Fruit fly (Drosophila melanogaster) whole organism, embryonic: ENCODE data around the gene sqh.

Experiments
- B-H1 ChIP-seq: fragments of 200-800 bp; sonication (Bioruptor generic); IDR thresholded peaks from 3 replicates; pipeline ENCODE4 v1.3.6; 2022; ENCODE audit warnings: missing biosample characterization, missing genetic modification characterization
- CG10565 ChIP-seq: fragments of 200-800 bp; sonication (Bioruptor generic); optimal IDR thresholded peaks from 3 replicates; lab custom pipeline; 2016; ENCODE audit warnings: missing biosample characterization, mild to moderate bottlenecking, missing genetic modification characterization
- CG11560 ChIP-seq: fragments of 200-800 bp; sonication (Bioruptor generic); IDR thresholded peaks from 3 replicates; pipeline ENCODE4 v1.3.6; 2022; ENCODE audit warnings: missing biosample characterization, missing genetic modification characterization
- CG12744 ChIP-seq: fragments of 200-800 bp; sonication (Bioruptor generic); optimal IDR thresholded peaks from 2 replicates; lab custom pipeline; 2016; ENCODE audit warnings: missing biosample characterization, missing genetic modification characterization
- CG14710 ChIP-seq: fragments of 200-800 bp; sonication (Bioruptor generic); optimal IDR thresholded peaks from 3 replicates; lab custom pipeline; 2019; ENCODE audit warnings: missing biosample characterization, mild to moderate bottlenecking, missing genetic modification characterization, moderate library complexity
- CG15269 ChIP-seq: fragments of 200-800 bp; sonication (Bioruptor generic); optimal IDR thresholded peaks from 2 replicates; lab custom pipeline; 2018; ENCODE audit warnings: missing biosample characterization, mild to moderate bottlenecking, missing genetic modification characterization, moderate library complexity
- CG15601 ChIP-seq: fragments of 200-800 bp; sonication (Bioruptor generic); optimal IDR thresholded peaks from 3 replicates; lab custom pipeline; 2019; ENCODE audit warnings: missing biosample characterization, mild to moderate bottlenecking, missing genetic modification characterization, moderate library complexity
- CG17361 ChIP-seq: fragments of 200-800 bp; sonication (Bioruptor generic); IDR thresholded peaks from 3 replicates; pipeline ENCODE4 v1.3.6; 2022; ENCODE audit warnings: missing biosample characterization, missing genetic modification characterization
- CG17385 ChIP-seq: fragments of 200-800 bp; sonication (Bioruptor generic); optimal IDR thresholded peaks from 3 replicates; lab custom pipeline; 2018; ENCODE audit warnings: missing biosample characterization, mild to moderate bottlenecking, missing genetic modification characterization
- CG17829 ChIP-seq: fragments of 200-800 bp; optimal IDR thresholded peaks from 2 replicates; lab custom pipeline; 2019; ENCODE audit warnings: missing biosample characterization, mild to moderate bottlenecking, missing genetic modification characterization, moderate library complexity
- CG1832 ChIP-seq: fragments of 200-800 bp; sonication (Bioruptor generic); optimal IDR thresholded peaks from 2 replicates; lab custom pipeline; 2017; ENCODE audit warnings: missing biosample characterization, mild to moderate bottlenecking, missing genetic modification characterization, inconsistent platforms
- CG2889 ChIP-seq: fragments of 200-800 bp; sonication (Bioruptor generic); IDR thresholded peaks from 3 replicates; pipeline ENCODE4 v1.3.6; 2022; ENCODE audit warnings: missing biosample characterization, missing genetic modification characterization
- CG33213 ChIP-seq: fragments of 200-800 bp; sonication (Bioruptor generic); optimal IDR thresholded peaks from 3 replicates; lab custom pipeline; 2016; ENCODE audit warnings: missing biosample characterization, missing genetic modification characterization
- CG3847 ChIP-seq: fragments of 200-800 bp; sonication (Bioruptor generic); IDR thresholded peaks from 2 replicates; pipeline ENCODE4 v1.3.6; 2022; ENCODE audit warnings: missing biosample characterization, missing genetic modification characterization
- CG42726 ChIP-seq: fragments of 200-800 bp; sonication (Bioruptor generic); IDR thresholded peaks from 2 replicates; pipeline ENCODE4 v1.3.6; 2022; ENCODE audit warnings: missing biosample characterization, missing genetic modification characterization; ENCODE audit not compliant: partially characterized antibody
- CG5180 ChIP-seq: fragments of 200-800 bp; sonication (Bioruptor generic); optimal IDR thresholded peaks from 3 replicates; lab custom pipeline; 2017; ENCODE audit warnings: missing biosample characterization, missing genetic modification characterization, mild to moderate bottlenecking, moderate library complexity, missing genetic modification reagents
- CG7357 ChIP-seq: fragments of 200-800 bp; sonication (Bioruptor generic); IDR thresholded peaks from 3 replicates; pipeline ENCODE4 v1.3.6; 2022; ENCODE audit warnings: missing biosample characterization, missing genetic modification characterization
- CG8359 ChIP-seq: fragments of 200-800 bp; sonication (Bioruptor generic); optimal IDR thresholded peaks from 2 replicates; lab custom pipeline; 2017; ENCODE audit warnings: missing biosample characterization, mild to moderate bottlenecking, missing genetic modification characterization, borderline replicate concordance
- CG8765 ChIP-seq: fragments of 200-800 bp; sonication (Bioruptor generic); IDR thresholded peaks from 2 replicates; pipeline ENCODE4 v1.3.6; 2022; ENCODE audit warnings: missing biosample characterization, missing genetic modification characterization
- Chrac-16 ChIP-seq: fragments of 200-800 bp; sonication (Bioruptor generic); optimal IDR thresholded peaks from 3 replicates; lab custom pipeline; 2016; ENCODE audit warnings: missing biosample characterization, missing genetic modification characterization
- Dip2 ChIP-seq: fragments of 200-800 bp; sonication (Bioruptor generic); IDR thresholded peaks from 2 replicates; pipeline ENCODE4 v1.3.6; 2022; ENCODE audit warnings: missing biosample characterization, missing genetic modification characterization
- HLH4C ChIP-seq: fragments of 200-800 bp; sonication (Bioruptor generic); IDR thresholded peaks from 3 replicates; pipeline ENCODE4 v1.3.6; 2022; ENCODE audit warnings: missing biosample characterization, missing genetic modification characterization; ENCODE audit not compliant: partially characterized antibody
- Meics ChIP-seq: fragments of 200-800 bp; sonication (Bioruptor generic); optimal IDR thresholded peaks from 2 replicates; lab custom pipeline; 2017; ENCODE audit warnings: missing biosample characterization, mild to moderate bottlenecking, missing genetic modification characterization
- NC2α ChIP-seq: fragments of 200-800 bp; sonication (Bioruptor generic); optimal IDR thresholded peaks from 2 replicates; lab custom pipeline; 2016; ENCODE audit warnings: missing biosample characterization, missing genetic modification characterization
- Optix ChIP-seq: fragments of 200-800 bp; sonication (Bioruptor generic); IDR thresholded peaks from 3 replicates; pipeline ENCODE4 v1.3.6; 2022; ENCODE audit warnings: missing biosample characterization, missing genetic modification characterization
- Pdp1 ChIP-seq, 2 experiments: fragments of 200-800 bp; sonication (Bioruptor generic); optimal IDR thresholded peaks; 3 replicates each; lab custom pipeline; 2016; ENCODE audit warnings: missing biosample characterization in 2 of 2, missing genetic modification characterization in 2 of 2, mild to moderate bottlenecking in 1 of 2, moderate library complexity in 1 of 2
- Ravus ChIP-seq: fragments of 200-800 bp; sonication (Bioruptor generic); IDR thresholded peaks from 2 replicates; pipeline ENCODE4 v1.3.6; 2022; ENCODE audit warnings: missing biosample characterization, missing genetic modification characterization
- Side ChIP-seq: fragments of 200-800 bp; sonication (Bioruptor generic); optimal IDR thresholded peaks from 2 replicates; lab custom pipeline; 2016; ENCODE audit warnings: missing biosample characterization, missing genetic modification characterization
- Tbp ChIP-seq: fragments of >200 bp; optimal IDR thresholded peaks from 2 replicates; lab custom pipeline; 2018; ENCODE audit warnings: missing biosample characterization, missing genetic modification characterization
- ac ChIP-seq: fragments of 200-800 bp; sonication (Bioruptor generic); optimal IDR thresholded peaks from 3 replicates; lab custom pipeline; 2017; ENCODE audit warnings: missing biosample characterization, mild to moderate bottlenecking, missing genetic modification characterization
- ato ChIP-seq: fragments of 200-800 bp; sonication (Bioruptor generic); IDR thresholded peaks from 2 replicates; pipeline ENCODE4 v1.3.6; 2022; ENCODE audit warnings: missing biosample characterization, missing genetic modification characterization; ENCODE audit not compliant: partially characterized antibody
- bcd ChIP-seq: fragments of 200-800 bp; sonication (Bioruptor generic); optimal IDR thresholded peaks from 2 replicates; lab custom pipeline; 2017; ENCODE audit warnings: missing biosample characterization, mild to moderate bottlenecking, missing genetic modification characterization
- bowl ChIP-seq: fragments of 200-800 bp; sonication (Bioruptor generic); IDR thresholded peaks from 2 replicates; pipeline ENCODE4 v1.3.6; 2022; ENCODE audit warnings: missing biosample characterization, missing genetic modification characterization
- chm ChIP-seq: fragments of 200-800 bp; sonication (Bioruptor generic); IDR thresholded peaks from 2 replicates; pipeline ENCODE4 v1.3.6; 2022; ENCODE audit warnings: missing biosample characterization, missing genetic modification characterization
- crc ChIP-seq: fragments of 200-800 bp; sonication (Bioruptor generic); optimal IDR thresholded peaks from 2 replicates; lab custom pipeline; 2016; ENCODE audit warnings: missing biosample characterization, missing genetic modification characterization
- esg ChIP-seq: fragments of 200-800 bp; sonication (Bioruptor generic); conservative IDR thresholded peaks from 2 replicates; pipeline ENCODE4 v1.3.6; 2022; ENCODE audit warnings: missing biosample characterization, missing genetic modification characterization
- fru ChIP-seq: fragments of >200 bp; optimal IDR thresholded peaks from 2 replicates; lab custom pipeline; 2017
- gsb-n ChIP-seq: fragments of 200-800 bp; sonication (Bioruptor generic); optimal IDR thresholded peaks from 3 replicates; lab custom pipeline; 2018; ENCODE audit warnings: missing biosample characterization, mild to moderate bottlenecking, missing genetic modification characterization
- h ChIP-seq: fragments of >200 bp; optimal IDR thresholded peaks from 2 replicates; lab custom pipeline; 2017
- hbn ChIP-seq: fragments of 200-800 bp; sonication (Bioruptor generic); IDR thresholded peaks from 2 replicates; pipeline ENCODE4 v1.3.6; 2022; ENCODE audit warnings: missing biosample characterization, missing genetic modification characterization; ENCODE audit not compliant: partially characterized antibody
- inv ChIP-seq: fragments of 200-800 bp; sonication (Bioruptor generic); IDR thresholded peaks from 2 replicates; pipeline ENCODE4 v1.3.6; 2022; ENCODE audit warnings: missing biosample characterization, missing genetic modification characterization; ENCODE audit not compliant: partially characterized antibody
- onecut ChIP-seq: fragments of 200-800 bp; sonication (Bioruptor generic); IDR thresholded peaks from 2 replicates; pipeline ENCODE4 v1.3.6; 2022; ENCODE audit warnings: missing biosample characterization, missing genetic modification characterization
- p53 ChIP-seq: fragments of 200-800 bp; sonication (Bioruptor generic); optimal IDR thresholded peaks from 2 replicates; lab custom pipeline; 2016; ENCODE audit warnings: missing biosample characterization, missing genetic modification characterization
- pfk ChIP-seq: fragments of 200-800 bp; sonication (Bioruptor generic); optimal IDR thresholded peaks from 2 replicates; lab custom pipeline; 2018; ENCODE audit warnings: missing biosample characterization, mild to moderate bottlenecking, missing genetic modification characterization, moderate library complexity
- repo ChIP-seq: fragments of 200-800 bp; sonication (Bioruptor generic); optimal IDR thresholded peaks from 2 replicates; lab custom pipeline; 2016; ENCODE audit warnings: missing biosample characterization, missing genetic modification characterization
- row ChIP-seq: fragments of 200-800 bp; sonication (Bioruptor generic); IDR thresholded peaks from 3 replicates; pipeline ENCODE4 v1.3.6; 2022; ENCODE audit warnings: missing biosample characterization, missing genetic modification characterization
- shn ChIP-seq: fragments of 200-800 bp; sonication (Bioruptor generic); optimal IDR thresholded peaks from 3 replicates; lab custom pipeline; 2016; ENCODE audit warnings: missing biosample characterization, missing genetic modification characterization
- tin ChIP-seq: fragments of 200-800 bp; sonication (Bioruptor generic); optimal IDR thresholded peaks from 3 replicates; lab custom pipeline; 2016; ENCODE audit warnings: missing biosample characterization, missing genetic modification characterization
- toy ChIP-seq: fragments of 200-800 bp; sonication (Bioruptor generic); IDR thresholded peaks from 2 replicates; pipeline ENCODE4 v1.3.6; 2022; ENCODE audit warnings: missing biosample characterization, missing genetic modification characterization
- trh ChIP-seq: fragments of 200-800 bp; sonication (Bioruptor generic); optimal IDR thresholded peaks from 2 replicates; lab custom pipeline; 2016; ENCODE audit warnings: missing biosample characterization, missing genetic modification characterization
- twi ChIP-seq: fragments of 200-800 bp; optimal IDR thresholded peaks from 2 replicates; lab custom pipeline; 2019; ENCODE audit warnings: missing biosample characterization, mild to moderate bottlenecking, missing genetic modification characterization, moderate library complexity
- z ChIP-seq: fragments of 200-800 bp; sonication (Bioruptor generic); IDR thresholded peaks from 3 replicates; pipeline ENCODE4 v1.3.6; 2022; ENCODE audit warnings: missing biosample characterization, missing genetic modification characterization

sqh gene

dm6 chrX:6263614-6264130 lies 38.7 kb upstream of the sqh start (continued):
- TF ChIP-seq CG42726 (GFP tag; lab: Robert Waterston, UW) (no peak), chm (GFP tag; lab: Robert Waterston, UW) (no peak), Ravus (GFP tag; lab: Robert Waterston, UW) (no peak), crc (GFP tag; lab: Kevin White, UChicago) (peak; percentile 43), ac (no peak), twi (tag; lab: Kevin White, UChicago) (peak; percentile 23), CG5180 (GFP tag; lab: Kevin White, UChicago) (peak; percentile 76), CG3847 (peak; percentile 67), CG15269 (tag; lab: Kevin White, UChicago) (peak; percentile 85), onecut (peak; percentile 48), trh (GFP tag; lab: Kevin White, UChicago) (no peak), repo (no peak), CG17361 (GFP tag; lab: Robert Waterston, UW) (peak; percentile 90), CG33213 (GFP tag; lab: Kevin White, UChicago) (peak; percentile 16), CG15601 (peak; percentile 23), shn (GFP tag; lab: Kevin White, UChicago) (peak; percentile 4), CG10565 (GFP tag; lab: Kevin White, UChicago) (peak; percentile 11), z (GFP tag; lab: Robert Waterston, UW) (no peak), hbn (GFP tag; lab: Robert Waterston, UW) (no peak), gsb-n (no peak), pfk (GFP tag; lab: Kevin White, UChicago) (peak; percentile 22), Meics (GFP tag; lab: Kevin White, UChicago) (peak; percentile 89), CG17385 (GFP tag; lab: Kevin White, UChicago) (peak; percentile 77), Tbp (GFP tag; lab: Kevin White, UChicago) (no peak), h (lab: Kevin White, UChicago) (no peak), CG14710 (tag; lab: Kevin White, UChicago) (peak; percentile 47), Optix (GFP tag; lab: Robert Waterston, UW) (no peak; the same call in 2 of the 3 replicates), CG8765 (GFP tag; lab: Robert Waterston, UW) (no peak), CG2889 (GFP tag; lab: Robert Waterston, UW) (no peak), CG1832 (GFP tag; lab: Kevin White, UChicago) (no peak), NC2α (no peak), Side (GFP tag; lab: Kevin White, UChicago) (peak; percentile 41), CG12744 (GFP tag; lab: Kevin White, UChicago) (peak; percentile 49), esg (GFP tag; lab: Robert Waterston, UW) (peak; percentile 71), bcd (GFP tag; lab: Kevin White, UChicago) (peak; percentile 84), row (GFP tag; lab: Robert Waterston, UW) (peak; percentile 76), B-H1 (GFP tag; lab: Robert Waterston, UW) (peak; percentile 39; the same call in 1 of the 3 replicates), CG8359 (GFP tag; lab: Kevin White, UChicago) (peak; percentile 40), HLH4C (no peak), CG11560 (tag; lab: Robert Waterston, UW) (0 out of 3 replicates have a peak, but pooled peaks have one; percentile 41), ato (no peak), Chrac-16 (GFP tag; lab: Kevin White, UChicago) (peak; percentile 39), bowl (GFP tag; lab: Robert Waterston, UW) (no peak), CG7357 (GFP tag; lab: Robert Waterston, UW) (peak; percentile 35; the same call in 1 of the 3 replicates), p53 (GFP tag; lab: Kevin White, UChicago) (no peak), tin (GFP tag; lab: Kevin White, UChicago) (peak; percentile 52), inv (GFP tag; lab: Robert Waterston, UW) (no peak), fru (lab: Kevin White, UChicago) (no peak), CG17829 (tag; lab: Kevin White, UChicago) (peak; percentile 71), Dip2 (GFP tag; lab: Robert Waterston, UW) (no peak), Pdp1 (GFP tag; optimal IDR thresholded peaks at IDR 0.05; lab: Kevin White, UChicago) (peak; percentile 47 to 56), toy (GFP tag; lab: Robert Waterston, UW) (0 out of 2 replicates have a peak, but pooled peaks have one; percentile 6)
